Fruit fly (Drosophila melanogaster) whole organism, adult: ENCODE results near the gene CG43799.
A peak's percentile ranks its signal among the peaks of the same experiment; 100 is the strongest.

Experiments
- CG1620 ChIP-seq: fragments of 200-800 bp; sonication (Bioruptor generic); optimal IDR thresholded peaks from 2 replicates; lab custom pipeline; 2016; ENCODE audit warnings: missing biosample characterization, missing genetic modification characterization
- CG5204 ChIP-seq: fragments of 200-800 bp; sonication (Bioruptor generic); optimal IDR thresholded peaks from 2 replicates; lab custom pipeline; 2016; ENCODE audit warnings: missing biosample characterization, missing genetic modification characterization
- CG7045 ChIP-seq: fragments of 200-800 bp; sonication (Bioruptor generic); optimal IDR thresholded peaks from 2 replicates; lab custom pipeline; 2017; ENCODE audit warnings: missing biosample characterization, mild to moderate bottlenecking, missing genetic modification characterization

dm6 chr2L:7194351-7195037 is 33.0 kb upstream of the CG43799 start, which contains the start of gene CG4497:
- TF ChIP-seq CG5204 (GFP tag; lab: Kevin White, UChicago) (peak; percentile 96), CG7045 (GFP tag; lab: Kevin White, UChicago) (peak; percentile 93), CG1620 (GFP tag; lab: Kevin White, UChicago) (peak; percentile 98)
